Fruit fly (Drosophila melanogaster): ENCODE results near the gene fau.

DNA sequence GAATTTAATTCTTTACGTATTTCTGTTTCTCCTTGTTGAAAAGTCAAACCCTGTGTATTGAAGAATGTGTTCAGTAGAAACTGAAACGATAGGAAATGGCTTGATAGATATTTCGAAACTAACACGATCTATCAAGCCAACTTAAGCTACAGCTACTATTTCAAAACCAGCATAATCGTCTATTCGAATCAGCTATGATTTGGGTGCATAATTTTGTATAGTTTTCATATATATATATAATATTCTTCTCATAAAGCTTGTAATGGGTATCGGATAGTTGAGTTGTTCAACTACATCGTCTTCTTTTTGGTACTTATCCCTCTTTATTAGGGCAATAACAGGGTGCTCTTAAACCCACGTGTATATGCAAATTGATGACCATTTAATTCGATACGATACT is 41.3 kb downstream of the fau start, which contains the start of gene tomboy20:
- TF ChIP-seq CG8478 (optimal IDR thresholded peaks at IDR 0.05), result no peak
- TF ChIP-seq psq (optimal IDR thresholded peaks at IDR 0.05), result no peak
- TF ChIP-seq Dll (optimal IDR thresholded peaks at IDR 0.05), result no peak
- no peak for TF ChIP-seq usp (GFP tag; optimal IDR thresholded peaks at IDR 0.05)
- no peak for TF ChIP-seq pan (optimal IDR thresholded peaks at IDR 0.05)
- TF ChIP-seq EcR (GFP tag; optimal IDR thresholded peaks at IDR 0.05), result no peak
